Fruit fly (Drosophila melanogaster): ENCODE results near the gene Cph.

Cph gene

dm6 chrX:7101302-7102012, 36.1 kb upstream of the Cph start (continued):
- TF ChIP-seq ken (GFP tag; IDR thresholded peaks at IDR 0.05) (peak; percentile 12; the same call in 1 of the 3 replicates), CG17385 (GFP tag; optimal IDR thresholded peaks at IDR 0.05) (peak; percentile 78), bsh (GFP tag; optimal IDR thresholded peaks at IDR 0.05) (peak; percentile 72 to 81), CG8359 (GFP tag; optimal IDR thresholded peaks at IDR 0.05; ENCODE audit: borderline replicate concordance) (peak; percentile 47), Nf-YC (tag; optimal IDR thresholded peaks at IDR 0.05) (peak; percentile 62), wor (GFP tag; IDR thresholded peaks at IDR 0.05) (peak; percentile 63), Dfd (GFP tag; optimal IDR thresholded peaks at IDR 0.05) (no peak), CG4360 (GFP tag; IDR thresholded peaks at IDR 0.05) (no peak), HmgD (GFP tag; optimal IDR thresholded peaks at IDR 0.05) (no peak), MTF-1 (GFP tag; optimal IDR thresholded peaks at IDR 0.05; ENCODE audit: borderline replicate concordance) (no peak), Scr (GFP tag; IDR thresholded peaks at IDR 0.05; ENCODE audit: partially characterized antibody) (no peak), CG10321 (GFP tag; IDR thresholded peaks at IDR 0.05) (no peak), CG14860 (GFP tag; IDR thresholded peaks at IDR 0.05; ENCODE audit: partially characterized antibody) (no peak), pita (GFP tag; optimal IDR thresholded peaks at IDR 0.05) (no peak), Hand (GFP tag; optimal IDR thresholded peaks at IDR 0.05) (peak; percentile 84), CG31365 (tag; optimal IDR thresholded peaks at IDR 0.05) (no peak), CG4854 (GFP tag; optimal IDR thresholded peaks at IDR 0.05) (peak; percentile 8), CG10979 (tag; optimal IDR thresholded peaks at IDR 0.05) (peak; percentile 85), D (optimal IDR thresholded peaks at IDR 0.05) (no peak), D (GFP tag; optimal IDR thresholded peaks at IDR 0.05) (peak; percentile 76), CG14667 (GFP tag; IDR thresholded peaks at IDR 0.05) (peak; percentile 46), Camta (GFP tag; optimal IDR thresholded peaks at IDR 0.05) (peak; percentile 61), CG4730 (GFP tag; IDR thresholded peaks at IDR 0.05) (peak; percentile 64), cas (GFP tag; IDR thresholded peaks at IDR 0.05) (no peak), HmgZ (tag; optimal IDR thresholded peaks at IDR 0.05) (peak; percentile 80), CG4617 (GFP tag; optimal IDR thresholded peaks at IDR 0.05; ENCODE audit: borderline replicate concordance) (peak; percentile 93), CG5180 (GFP tag; optimal IDR thresholded peaks at IDR 0.05) (peak; percentile 63), CG11247 (GFP tag; IDR thresholded peaks at IDR 0.05) (peak; percentile 54), CG4820 (GFP tag; optimal IDR thresholded peaks at IDR 0.05) (peak; percentile 72), HLH3B (GFP tag; IDR thresholded peaks at IDR 0.05) (peak; percentile 74), HLH4C (GFP tag; IDR thresholded peaks at IDR 0.05; ENCODE audit: partially characterized antibody) (no peak), run (tag; optimal IDR thresholded peaks at IDR 0.05) (peak; percentile 82), MESR4 (GFP tag; optimal IDR thresholded peaks at IDR 0.05) (no peak), chm (GFP tag; IDR thresholded peaks at IDR 0.05) (peak; percentile 79), Med (GFP tag) (peak; percentile 78), Fer1 (GFP tag; optimal IDR thresholded peaks at IDR 0.05) (peak; percentile 78), tll (GFP tag; optimal IDR thresholded peaks at IDR 0.05) (no peak), zfh2 (GFP tag; optimal IDR thresholded peaks at IDR 0.05) (peak; percentile 85), CG16863 (GFP tag; optimal IDR thresholded peaks at IDR 0.05) (peak; percentile 88), sqz (GFP tag; optimal IDR thresholded peaks at IDR 0.05) (no peak), dati (GFP tag; IDR thresholded peaks at IDR 0.05) (no peak; the same call in 1 of the 2 replicates), dysf (GFP tag; IDR thresholded peaks at IDR 0.05) (peak; percentile 89), CG9609 (GFP tag; optimal IDR thresholded peaks at IDR 0.05) (peak; percentile 90), Nf-YB (GFP tag; optimal IDR thresholded peaks at IDR 0.05) (peak; percentile 72), trem (tag; optimal IDR thresholded peaks at IDR 0.05) (peak; percentile 64), cwo (GFP tag; optimal IDR thresholded peaks at IDR 0.05) (peak; percentile 65), CG7963 (GFP tag; IDR thresholded peaks at IDR 0.05; ENCODE audit: partially characterized antibody) (no peak), CG9797 (GFP tag; optimal IDR thresholded peaks at IDR 0.05) (no peak), CG17912 (GFP tag; optimal IDR thresholded peaks at IDR 0.05) (no peak)
